Worm (Caenorhabditis elegans) whole organism, midembryonic: Measurements from ENCODE around the gene T06E4.21.

ENCODE experiments used
- T22C8.4 ChIP-seq: fragments of 200-800 bp; sonication (Bioruptor generic); IDR thresholded peaks from 2 replicates; pipeline ENCODE4 v1.3.6; 2022; ENCODE audit warnings: missing genetic modification characterization, missing compliant biosample characterization
- cog-1 ChIP-seq: sonication (generic microtip); optimal IDR thresholded peaks from 2 replicates; lab custom pipeline; 2016; ENCODE audit warnings: missing genetic modification characterization, missing compliant biosample characterization
- flt-1 ChIP-seq: fragments of 200-800 bp; sonication (Bioruptor generic); IDR thresholded peaks from 2 replicates; pipeline ENCODE4 v1.3.6; 2022; ENCODE audit warnings: missing genetic modification characterization, missing compliant biosample characterization
- klf-2 ChIP-seq: fragments of 200-800 bp; sonication (Bioruptor generic); conservative IDR thresholded peaks from 2 replicates; pipeline ENCODE4 v1.3.6; 2022; ENCODE audit warnings: missing genetic modification reagents, missing genetic modification characterization, missing compliant biosample characterization
- med-1 ChIP-seq: sonication (generic microtip); optimal IDR thresholded peaks from 2 replicates; lab custom pipeline; 2017; ENCODE audit warnings: missing genetic modification characterization, mild to moderate bottlenecking, missing compliant biosample characterization, antibody characterized with exemption, missing genetic modification reagents; ENCODE audit not compliant: insufficient read depth
- ref-1 ChIP-seq: fragments of 200-800 bp; sonication (Bioruptor generic); conservative IDR thresholded peaks from 2 replicates; pipeline ENCODE4 v1.3.6; 2022; ENCODE audit warnings: missing genetic modification reagents, missing genetic modification characterization, missing compliant biosample characterization
- tab-1 ChIP-seq: fragments of 200-800 bp; sonication (Bioruptor generic); IDR thresholded peaks from 2 replicates; pipeline ENCODE4 v1.3.6; 2022; ENCODE audit warnings: missing genetic modification characterization, missing compliant biosample characterization
- ztf-23 ChIP-seq: fragments of 200-800 bp; sonication (Bioruptor generic); IDR thresholded peaks from 2 replicates; pipeline ENCODE4 v1.3.6; 2022; ENCODE audit warnings: missing genetic modification reagents, missing genetic modification characterization, missing compliant biosample characterization
- ztf-29 ChIP-seq: fragments of 200-800 bp; sonication (Bioruptor generic); IDR thresholded peaks from 2 replicates; pipeline ENCODE4 v1.3.6; 2022; ENCODE audit warnings: missing genetic modification reagents, missing genetic modification characterization, missing compliant biosample characterization

T06E4.21 gene

ce11 chrV:9672495-9672894 lies 21.1 kb downstream of the T06E4.21 start:
- TF ChIP-seq ztf-23 (GFP tag; lab: Robert Waterston, UW) = no peak
- no peak for TF ChIP-seq klf-2 (GFP tag; lab: Robert Waterston, UW)
- no peak for TF ChIP-seq tab-1 (GFP tag; lab: Robert Waterston, UW)

- TF ChIP-seq ztf-29 (GFP tag; lab: Robert Waterston, UW) (no peak), cog-1 (tag; lab: Kevin White, UChicago) (no peak), tab-1 (GFP tag; lab: Robert Waterston, UW) (no peak), T22C8.4 (GFP tag; lab: Robert Waterston, UW) (no peak), ztf-23 (GFP tag; lab: Robert Waterston, UW) (no peak), flt-1 (GFP tag; lab: Robert Waterston, UW) (no peak), klf-2 (GFP tag; lab: Robert Waterston, UW) (no peak), med-1 (no peak), ref-1 (GFP tag; lab: Robert Waterston, UW) (no peak)
Measured at ce11 chrV:9673199-9673843, 21.9 kb downstream of the T06E4.21 start, which contains the start of gene sulp-8. sulp-8 (minus strand) TSS chrV:9673667.

ce11 chrV:9677977-9678376 lies 26.6 kb downstream of the T06E4.21 start, which contains the start of gene cthd-1:
cthd-1 (plus strand) TSS chrV:9678277.
- no peak for TF ChIP-seq ztf-29 (GFP tag; lab: Robert Waterston, UW)
- TF ChIP-seq med-1 = no peak
- TF ChIP-seq flt-1 (GFP tag; lab: Robert Waterston, UW) = no peak
- TF ChIP-seq cog-1 (tag; lab: Kevin White, UChicago) = no peak
- TF ChIP-seq ztf-23 (GFP tag; lab: Robert Waterston, UW) = no peak
- no peak for TF ChIP-seq ref-1 (GFP tag; lab: Robert Waterston, UW)
- TF ChIP-seq klf-2 (GFP tag; lab: Robert Waterston, UW) = no peak
- no peak for TF ChIP-seq T22C8.4 (GFP tag; lab: Robert Waterston, UW)
- no peak for TF ChIP-seq tab-1 (GFP tag; lab: Robert Waterston, UW)

- TF ChIP-seq flt-1 (GFP tag; lab: Robert Waterston, UW) (no peak), ref-1 (GFP tag; lab: Robert Waterston, UW) (no peak), cog-1 (tag; lab: Kevin White, UChicago) (no peak)
Measured at ce11 chrV:9679166-9679565, 27.8 kb downstream of the T06E4.21 start, which contains the start of gene ZK287.9. ZK287.9 (plus strand) TSS chrV:9679357.

ce11 chrV:9680260-9680659 lies 28.9 kb downstream of the T06E4.21 start:
- TF ChIP-seq klf-2 (GFP tag; lab: Robert Waterston, UW) (no peak), cog-1 (tag; lab: Kevin White, UChicago) (no peak), ztf-29 (GFP tag; lab: Robert Waterston, UW) (no peak), ztf-23 (GFP tag; lab: Robert Waterston, UW) (no peak), ref-1 (GFP tag; lab: Robert Waterston, UW) (no peak), T22C8.4 (GFP tag; lab: Robert Waterston, UW) (no peak), med-1 (no peak)

- TF ChIP-seq flt-1 (GFP tag; lab: Robert Waterston, UW) = no peak
- TF ChIP-seq ztf-29 (GFP tag; lab: Robert Waterston, UW) = no peak
- TF ChIP-seq cog-1 (tag; lab: Kevin White, UChicago) = no peak
- TF ChIP-seq ztf-23 (GFP tag; lab: Robert Waterston, UW) = no peak
- no peak for TF ChIP-seq ref-1 (GFP tag; lab: Robert Waterston, UW)
- TF ChIP-seq tab-1 (GFP tag; lab: Robert Waterston, UW) = no peak
- TF ChIP-seq klf-2 (GFP tag; lab: Robert Waterston, UW) = no peak
- no peak for TF ChIP-seq T22C8.4 (GFP tag; lab: Robert Waterston, UW)
- TF ChIP-seq med-1 = no peak
Measured at ce11 chrV:9685559-9685958, 34.2 kb downstream of the T06E4.21 start, which contains the start of gene ZK287.4. ZK287.4 (minus strand) TSS chrV:9685659.

ce11 chrV:9689364-9689763 lies 38.0 kb downstream of the T06E4.21 start:
- TF ChIP-seq med-1 = no peak
- no peak for TF ChIP-seq ref-1 (GFP tag; lab: Robert Waterston, UW)
- TF ChIP-seq klf-2 (GFP tag; lab: Robert Waterston, UW) = no peak
- no peak for TF ChIP-seq ztf-23 (GFP tag; lab: Robert Waterston, UW)
- TF ChIP-seq ztf-29 (GFP tag; lab: Robert Waterston, UW) = no peak
- no peak for TF ChIP-seq flt-1 (GFP tag; lab: Robert Waterston, UW)
- no peak for TF ChIP-seq T22C8.4 (GFP tag; lab: Robert Waterston, UW)
- TF ChIP-seq tab-1 (GFP tag; lab: Robert Waterston, UW) = no peak
- no peak for TF ChIP-seq cog-1 (tag; lab: Kevin White, UChicago)

- TF ChIP-seq klf-2 (GFP tag; lab: Robert Waterston, UW) (no peak), tab-1 (GFP tag; lab: Robert Waterston, UW) (no peak), ztf-23 (GFP tag; lab: Robert Waterston, UW) (no peak), T22C8.4 (GFP tag; lab: Robert Waterston, UW) (no peak), ztf-29 (GFP tag; lab: Robert Waterston, UW) (no peak), ref-1 (GFP tag; lab: Robert Waterston, UW) (no peak), med-1 (no peak), flt-1 (GFP tag; lab: Robert Waterston, UW) (no peak), cog-1 (tag; lab: Kevin White, UChicago) (no peak)
Measured at ce11 chrV:9690099-9690572, 38.7 kb downstream of the T06E4.21 start, which contains the start of gene rbx-1. rbx-1 (minus strand) TSS chrV:9690522.

ce11 chrV:9690728-9691127 lies 39.3 kb downstream of the T06E4.21 start:
- TF ChIP-seq ztf-23 (GFP tag; lab: Robert Waterston, UW) = 0 out of 2 replicates have a peak, but pooled peaks have one; percentile 31
- TF ChIP-seq ztf-29 (GFP tag; lab: Robert Waterston, UW) = no peak
